Worm (Caenorhabditis elegans) whole organism, L4 larva: ENCODE measurements around the gene srh-171.
A peak's percentile ranks its signal among the peaks of the same experiment; 100 is the strongest.

Source experiments
- D1046.2 ChIP-seq: fragments of 200-800 bp; sonication (Bioruptor generic); IDR thresholded peaks from 2 replicates; pipeline ENCODE4 v1.3.6; 2022; ENCODE audit warnings: missing genetic modification characterization, missing compliant biosample characterization
- F37D6.2 ChIP-seq: sonication (generic microtip); optimal IDR thresholded peaks from 2 replicates; lab custom pipeline; 2016; ENCODE audit warnings: mild to moderate bottlenecking, missing genetic modification characterization, missing compliant biosample characterization
- F44E2.7 ChIP-seq: fragments of 200-800 bp; sonication (Bioruptor generic); IDR thresholded peaks from 2 replicates; pipeline ENCODE4 v2.1.2; 2022; ENCODE audit warnings: missing genetic modification characterization, missing compliant biosample characterization
- T26A8.4 ChIP-seq: fragments of 200-800 bp; sonication (Bioruptor generic); IDR thresholded peaks from 2 replicates; pipeline ENCODE4 v1.3.6; 2022; ENCODE audit warnings: missing genetic modification characterization, missing compliant biosample characterization
- Y105C5A.15 ChIP-seq: fragments of 200-800 bp; sonication (Bioruptor generic); IDR thresholded peaks from 2 replicates; pipeline ENCODE4 v1.3.6; 2022; ENCODE audit warnings: missing genetic modification characterization, missing compliant biosample characterization
- ZK546.5 ChIP-seq, 2 experiments: sonication (generic microtip); optimal IDR thresholded peaks; 2 replicates each; lab custom pipeline; 2017; ENCODE audit warnings: missing biosample characterization in 2 of 2, missing genetic modification characterization in 2 of 2
- arid-1 ChIP-seq: fragments of 200-800 bp; sonication (Bioruptor generic); conservative IDR thresholded peaks from 2 replicates; pipeline ENCODE4 v1.3.6; 2022; ENCODE audit warnings: missing genetic modification reagents, missing genetic modification characterization, missing compliant biosample characterization
- ceh-28 ChIP-seq: fragments of 150-350 bp; optimal IDR thresholded peaks from 2 replicates; lab custom pipeline; 2014; ENCODE audit warnings: missing biosample characterization, missing genetic modification reagents, missing genetic modification characterization
- cey-2 ChIP-seq: sonication (generic microtip); optimal IDR thresholded peaks from 3 replicates; lab custom pipeline; 2017; ENCODE audit warnings: missing genetic modification characterization, mild to moderate bottlenecking, missing compliant biosample characterization, antibody characterized with exemption, borderline replicate concordance; ENCODE audit not compliant: insufficient read depth
- daf-12 ChIP-seq: fragments of 150-350 bp; optimal IDR thresholded peaks from 2 replicates; lab custom pipeline; 2014; ENCODE audit warnings: missing biosample characterization, missing genetic modification reagents, missing genetic modification characterization
- daf-16 ChIP-seq, 3 experiments: sonication (generic microtip); optimal IDR thresholded peaks; 2 replicates each; lab custom pipeline; 2016 to 2017; ENCODE audit warnings: missing genetic modification characterization in 3 of 3, missing genetic modification reagents in 3 of 3, mild to moderate bottlenecking in 2 of 3, missing compliant biosample characterization in 2 of 3, missing biosample characterization in 1 of 3, moderate library complexity in 1 of 3
- dmd-8 ChIP-seq: fragments of 200-800 bp; sonication (Bioruptor generic); IDR thresholded peaks from 2 replicates; pipeline ENCODE4 v1.3.6; 2022; ENCODE audit warnings: missing genetic modification characterization, missing compliant biosample characterization
- dpl-1 ChIP-seq: fragments of 150-350 bp; optimal IDR thresholded peaks from 2 replicates; lab custom pipeline; 2014; ENCODE audit warnings: missing biosample characterization, missing genetic modification reagents, missing genetic modification characterization
- duxl-1 ChIP-seq: sonication (generic microtip); optimal IDR thresholded peaks from 2 replicates; lab custom pipeline; 2016; ENCODE audit warnings: mild to moderate bottlenecking, missing genetic modification characterization, moderate library complexity, missing compliant biosample characterization; ENCODE audit not compliant: poor library complexity
- dve-1 ChIP-seq: sonication (generic microtip); optimal IDR thresholded peaks from 2 replicates; lab custom pipeline; 2017; ENCODE audit warnings: antibody characterized with exemption, mild to moderate bottlenecking, missing genetic modification characterization, missing compliant biosample characterization; ENCODE audit not compliant: insufficient read depth
- egl-27 ChIP-seq: sonication (generic microtip); optimal IDR thresholded peaks from 3 replicates; lab custom pipeline; 2017; ENCODE audit warnings: missing biosample characterization, missing genetic modification reagents, missing genetic modification characterization
- egl-43 ChIP-seq: fragments of 200-800 bp; sonication (Bioruptor generic); IDR thresholded peaks from 2 replicates; pipeline ENCODE4 v1.3.6; 2022; ENCODE audit warnings: missing genetic modification reagents, missing genetic modification characterization, missing compliant biosample characterization
- fos-1 ChIP-seq: fragments of 150-350 bp; optimal IDR thresholded peaks from 2 replicates; lab custom pipeline; 2014; ENCODE audit warnings: missing biosample characterization, missing genetic modification characterization
- hif-1 ChIP-seq, 2 experiments: sonication (generic microtip); optimal IDR thresholded peaks; 2 replicates each; lab custom pipeline; 2016 to 2017; ENCODE audit warnings: missing compliant biosample characterization in 2 of 2, missing genetic modification characterization in 2 of 2, missing genetic modification reagents in 2 of 2, missing genotype in 2 of 2, mild to moderate bottlenecking in 1 of 2
- hlh-11 ChIP-seq: fragments of 200-800 bp; sonication (Bioruptor generic); optimal IDR thresholded peaks from 2 replicates; lab custom pipeline; 2018; ENCODE audit warnings: mild to moderate bottlenecking, missing genetic modification characterization, missing compliant biosample characterization
- hmg-1.1 ChIP-seq: fragments of 200-800 bp; sonication (Bioruptor generic); IDR thresholded peaks from 2 replicates; pipeline ENCODE4 v1.3.6; 2022; ENCODE audit warnings: missing genetic modification reagents, missing genetic modification characterization, missing compliant biosample characterization
- lin-13 ChIP-seq: fragments of 150-350 bp; optimal IDR thresholded peaks from 2 replicates; lab custom pipeline; 2014; ENCODE audit warnings: missing biosample characterization, missing genetic modification reagents, missing genetic modification characterization
- lin-15B ChIP-seq: fragments of 150-350 bp; sonication (generic microtip); optimal IDR thresholded peaks from 3 replicates; lab custom pipeline; 2014; ENCODE audit warnings: missing biosample characterization, missing genetic modification characterization
- madf-5 ChIP-seq, 2 experiments: fragments of 200-800 bp; sonication (Bioruptor generic); IDR thresholded peaks; 2 replicates each; pipeline ENCODE4 v1.3.6; 2022; ENCODE audit warnings: missing compliant biosample characterization in 2 of 2, missing genetic modification characterization in 2 of 2
- mep-1 ChIP-seq: fragments of 150-350 bp; sonication (generic microtip); optimal IDR thresholded peaks from 3 replicates; lab custom pipeline; 2014; ENCODE audit warnings: missing biosample characterization, missing genetic modification characterization
- mxl-2 ChIP-seq: fragments of 200-800 bp; sonication (Bioruptor generic); conservative IDR thresholded peaks from 2 replicates; pipeline ENCODE4 v1.3.6; 2022; ENCODE audit warnings: missing genetic modification reagents, missing genetic modification characterization, missing compliant biosample characterization
- nhr-10 ChIP-seq: fragments of 150-350 bp; optimal IDR thresholded peaks from 2 replicates; lab custom pipeline; 2014; ENCODE audit warnings: missing biosample characterization, missing genetic modification characterization
- nhr-102 ChIP-seq: sonication (generic microtip); optimal IDR thresholded peaks from 2 replicates; lab custom pipeline; 2016; ENCODE audit warnings: mild to moderate bottlenecking, missing genetic modification characterization, moderate library complexity, missing compliant biosample characterization
- nhr-11 ChIP-seq: fragments of 150-350 bp; optimal IDR thresholded peaks from 2 replicates; lab custom pipeline; 2014; ENCODE audit warnings: missing biosample characterization, missing genetic modification characterization
- nhr-25 ChIP-seq: sonication (generic microtip); optimal IDR thresholded peaks from 2 replicates; lab custom pipeline; 2017; ENCODE audit warnings: missing genetic modification characterization, mild to moderate bottlenecking, missing compliant biosample characterization, antibody characterized with exemption, moderate library complexity, borderline replicate concordance; ENCODE audit not compliant: insufficient read depth
- nhr-28 ChIP-seq: fragments of 150-350 bp; optimal IDR thresholded peaks from 2 replicates; lab custom pipeline; 2014; ENCODE audit warnings: missing biosample characterization, missing genetic modification characterization
- nhr-76 ChIP-seq: fragments of 150-350 bp; optimal IDR thresholded peaks from 2 replicates; lab custom pipeline; 2014; ENCODE audit warnings: missing biosample characterization, missing genetic modification characterization
- nhr-77 ChIP-seq: fragments of 150-350 bp; optimal IDR thresholded peaks from 2 replicates; lab custom pipeline; 2014; ENCODE audit warnings: missing biosample characterization, missing genetic modification characterization
- php-3 ChIP-seq: fragments of 200-800 bp; sonication (Bioruptor generic); IDR thresholded peaks from 2 replicates; pipeline ENCODE4 v1.3.6; 2022; ENCODE audit warnings: missing genetic modification reagents, missing genetic modification characterization, missing compliant biosample characterization
- pqm-1 ChIP-seq: sonication (generic microtip); optimal IDR thresholded peaks from 2 replicates; lab custom pipeline; 2017; ENCODE audit warnings: missing biosample characterization, missing genetic modification characterization
- set-16 ChIP-seq: fragments of 200-800 bp; sonication (Bioruptor generic); IDR thresholded peaks from 2 replicates; pipeline ENCODE4 v1.3.6; 2022; ENCODE audit warnings: missing genetic modification reagents, missing genetic modification characterization, missing compliant biosample characterization
- skn-1 ChIP-seq: fragments of 150-350 bp; optimal IDR thresholded peaks from 2 replicates; lab custom pipeline; 2014; ENCODE audit warnings: missing biosample characterization, missing genetic modification characterization
- snpc-1.2 ChIP-seq: fragments of 200-800 bp; sonication (Bioruptor generic); IDR thresholded peaks from 2 replicates; pipeline ENCODE4 v1.3.6; 2022; ENCODE audit warnings: missing genetic modification reagents, missing genetic modification characterization, missing compliant biosample characterization
- snpc-4 ChIP-seq: fragments of 150-350 bp; optimal IDR thresholded peaks from 2 replicates; lab custom pipeline; 2014; ENCODE audit warnings: missing biosample characterization, missing genetic modification characterization
- unc-62 ChIP-seq, 3 experiments: fragments of 150-350 bp in 1 of 3; sonication (generic microtip); optimal IDR thresholded peaks in 2 of 3; peaks in 1 of 3; 1 replicate in 1 of 3; 2 replicates in 2 of 3; lab custom pipeline; 2014 to 2017; ENCODE audit warnings: missing biosample characterization in 3 of 3, missing genetic modification characterization in 3 of 3, missing genetic modification reagents in 3 of 3, missing genotype in 1 of 3
- vab-7 ChIP-seq: fragments of 200-800 bp; sonication (Bioruptor generic); IDR thresholded peaks from 2 replicates; pipeline ENCODE4 v1.3.6; 2022; ENCODE audit warnings: missing genetic modification reagents, missing genetic modification characterization, missing compliant biosample characterization
- zfp-2 ChIP-seq: sonication (generic microtip); optimal IDR thresholded peaks from 2 replicates; lab custom pipeline; 2016; ENCODE audit warnings: mild to moderate bottlenecking, missing genetic modification characterization, missing compliant biosample characterization
- zip-11 ChIP-seq: fragments of 200-800 bp; sonication (Bioruptor generic); IDR thresholded peaks from 2 replicates; pipeline ENCODE4 v1.3.6; 2022; ENCODE audit warnings: missing genetic modification characterization, missing compliant biosample characterization

Gene srh-171

ce11 chrV:19994665-19995064 lies 29.2 kb downstream of the srh-171 start:
- TF ChIP-seq unc-62 (GFP tag; optimal IDR thresholded peaks at IDR 0.05 in 1 of 2; lab: Kevin White, UChicago) = peak in 1 of 2 experiments; percentile 27
- no peak for TF ChIP-seq unc-62 (tag; optimal IDR thresholded peaks at IDR 0.05; lab: Kevin White, UChicago)
- peak; percentile 77 for TF ChIP-seq pqm-1 (tag; lab: Kevin White, UChicago)
- no peak for TF ChIP-seq daf-16 (GFP tag; optimal IDR thresholded peaks at IDR 0.05; lab: Kevin White, UChicago)
- peak; percentile 64 for TF ChIP-seq daf-16 (tag; optimal IDR thresholded peaks at IDR 0.05; lab: Kevin White, UChicago)
- no peak for TF ChIP-seq hmg-1.1 (GFP tag; lab: Robert Waterston, UW)

ce11 chrV:19997481-19997880 lies 32.0 kb downstream of the srh-171 start:
- 0 out of 2 replicates have a peak, but pooled peaks have one; percentile 10 for TF ChIP-seq hmg-1.1 (GFP tag; lab: Robert Waterston, UW)
- peak; percentile 83 for TF ChIP-seq set-16 (GFP tag; lab: Robert Waterston, UW)
- no peak for TF ChIP-seq nhr-25 (tag; lab: Kevin White, UChicago)

- TF ChIP-seq nhr-25 (tag; lab: Kevin White, UChicago) (no peak), nhr-10 (tag; lab: Kevin White, UChicago) (no peak), madf-5 (GFP tag; IDR thresholded peaks at IDR 0.05; lab: Robert Waterston, UW) (no peak), daf-16 (GFP tag; optimal IDR thresholded peaks at IDR 0.05; lab: Kevin White, UChicago) (no peak), daf-16 (tag; optimal IDR thresholded peaks at IDR 0.05; lab: Kevin White, UChicago) (no peak), nhr-76 (tag; lab: Kevin White, UChicago) (no peak), hlh-11 (no peak), F44E2.7 (GFP tag; lab: Robert Waterston, UW) (peak; percentile 79; the same call in 1 of the 2 replicates), D1046.2 (no peak), dve-1 (tag; lab: Kevin White, UChicago) (no peak), ZK546.5 (tag; optimal IDR thresholded peaks at IDR 0.05; lab: Kevin White, UChicago) (no peak), nhr-11 (tag; lab: Kevin White, UChicago) (no peak), skn-1 (no peak), snpc-4 (tag; lab: Kevin White, UChicago) (no peak), fos-1 (tag; lab: Kevin White, UChicago) (no peak), arid-1 (GFP tag; lab: Robert Waterston, UW) (no peak), mxl-2 (GFP tag; lab: Robert Waterston, UW) (no peak), nhr-77 (tag; lab: Kevin White, UChicago) (no peak), egl-43 (GFP tag; lab: Robert Waterston, UW) (no peak), Y105C5A.15 (GFP tag; lab: Robert Waterston, UW) (no peak), dpl-1 (no peak), php-3 (GFP tag; lab: Robert Waterston, UW) (0 out of 2 replicates have a peak, but pooled peaks have one; percentile 14), dmd-8 (GFP tag; lab: Robert Waterston, UW) (0 out of 2 replicates have a peak, but pooled peaks have one; percentile 44), zip-11 (GFP tag; lab: Robert Waterston, UW) (no peak), hif-1 (tag; optimal IDR thresholded peaks at IDR 0.05; lab: Kevin White, UChicago) (no peak), F37D6.2 (tag; lab: Kevin White, UChicago) (no peak), ceh-28 (tag; lab: Kevin White, UChicago) (peak; percentile 83), T26A8.4 (GFP tag; lab: Robert Waterston, UW) (no peak), zfp-2 (no peak), nhr-28 (tag; lab: Kevin White, UChicago) (no peak), mep-1 (no peak), nhr-102 (tag; lab: Kevin White, UChicago) (no peak), lin-13 (no peak), snpc-1.2 (GFP tag; lab: Robert Waterston, UW) (no peak), egl-27 (tag; lab: Kevin White, UChicago) (no peak), unc-62 (GFP tag; optimal IDR thresholded peaks at IDR 0.05 in 1 of 2; lab: Kevin White, UChicago) (peak in 1 of 2 experiments; percentile 70), unc-62 (tag; optimal IDR thresholded peaks at IDR 0.05; lab: Kevin White, UChicago) (no peak), lin-15B (no peak), vab-7 (GFP tag; lab: Robert Waterston, UW) (no peak), cey-2 (tag; lab: Kevin White, UChicago) (no peak), set-16 (GFP tag; lab: Robert Waterston, UW) (no peak), duxl-1 (no peak), daf-12 (no peak)
Measured at ce11 chrV:19998203-19998836, 32.8 kb downstream of the srh-171 start.
